Worm (Caenorhabditis elegans) whole organism, L1 larva: ENCODE results near the gene kin-34.

ENCODE experiments used
- dpl-1 ChIP-seq, 3 experiments: fragments of 150-350 bp in 2 of 3; sonication (generic microtip) in 1 of 3; optimal IDR thresholded peaks; 2 replicates each; lab custom pipeline; 2014 to 2017; ENCODE audit warnings: missing biosample characterization in 3 of 3, missing genetic modification characterization in 3 of 3, missing genetic modification reagents in 3 of 3
- lir-3 ChIP-seq: sonication (generic microtip); optimal IDR thresholded peaks from 2 replicates; lab custom pipeline; 2016; ENCODE audit warnings: mild to moderate bottlenecking, missing genetic modification characterization, moderate library complexity, missing compliant biosample characterization; ENCODE audit not compliant: poor library complexity
- mdl-1 ChIP-seq, 2 experiments: fragments of 150-350 bp; optimal IDR thresholded peaks; 2 replicates each; lab custom pipeline; 2014 to 2017; ENCODE audit warnings: missing biosample characterization in 2 of 2, missing genetic modification characterization in 2 of 2, inconsistent platforms in 1 of 2
- nhr-11 ChIP-seq: fragments of 150-350 bp; optimal IDR thresholded peaks from 2 replicates; lab custom pipeline; 2014; ENCODE audit warnings: missing biosample characterization, missing genetic modification characterization
- nhr-237 ChIP-seq: fragments of 150-350 bp; optimal IDR thresholded peaks from 2 replicates; lab custom pipeline; 2014; ENCODE audit warnings: missing biosample characterization, missing genetic modification characterization
- skn-1 ChIP-seq: fragments of 150-350 bp; optimal IDR thresholded peaks from 2 replicates; lab custom pipeline; 2014; ENCODE audit warnings: missing biosample characterization, missing genetic modification characterization
- snpc-4 ChIP-seq: fragments of 150-350 bp; optimal IDR thresholded peaks from 2 replicates; lab custom pipeline; 2014; ENCODE audit warnings: missing biosample characterization, missing genetic modification characterization
- xbp-1 ChIP-seq: sonication (generic microtip); optimal IDR thresholded peaks from 2 replicates; lab custom pipeline; 2016; ENCODE audit warnings: missing genetic modification characterization, missing compliant biosample characterization
- zag-1 ChIP-seq: fragments of 150-350 bp; optimal IDR thresholded peaks from 2 replicates; lab custom pipeline; 2014; ENCODE audit warnings: missing biosample characterization, missing genetic modification characterization

DNA sequence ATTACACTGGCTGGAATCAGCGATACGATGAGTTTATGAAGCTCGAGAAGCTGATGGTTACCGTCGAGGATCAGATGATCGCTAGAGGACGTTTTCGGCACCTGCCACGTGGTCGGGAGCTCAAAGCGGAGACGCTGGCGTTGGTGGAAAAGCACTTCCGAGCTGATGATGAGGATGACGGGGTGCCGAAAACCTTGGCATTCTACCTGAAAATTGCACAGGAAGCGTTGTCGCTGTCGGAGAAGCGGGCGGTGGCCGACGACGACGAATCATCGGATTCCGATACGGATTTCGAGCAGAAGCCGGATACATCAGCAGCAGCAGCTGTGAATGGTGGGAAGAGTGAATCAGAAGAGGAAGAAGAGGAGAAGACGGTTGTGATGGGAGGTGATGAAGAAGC lies 51.2 kb downstream of the kin-34 start:
- TF ChIP-seq nhr-11 (tag; lab: Kevin White, UChicago) (no peak), dpl-1 (GFP tag; optimal IDR thresholded peaks at IDR 0.05; lab: Kevin White, UChicago) (no peak), zag-1 (tag; lab: Kevin White, UChicago) (no peak), snpc-4 (tag; lab: Kevin White, UChicago) (no peak), lir-3 (no peak), mdl-1 (tag; optimal IDR thresholded peaks at IDR 0.05; lab: Kevin White, UChicago) (no peak), skn-1 (tag; lab: Kevin White, UChicago) (no peak), xbp-1 (no peak), nhr-237 (tag; lab: Kevin White, UChicago) (no peak)
